Worm (Caenorhabditis elegans): ENCODE measurements around the gene dyf-13.

Gene dyf-13

ce11 chrII:7210187-7210586 is 39.0 kb upstream of the dyf-13 start, which contains the start of gene E04F6.15:
TSS of gene E04F6.15 (minus strand) at chrII:7210287.
- peak; percentile 31 for TF ChIP-seq dve-1 (tag; optimal IDR thresholded peaks at IDR 0.05; ENCODE audit: insufficient read depth)
- no peak for TF ChIP-seq fos-1 (tag; optimal IDR thresholded peaks at IDR 0.05)
- TF ChIP-seq T20F7.1 (GFP tag; optimal IDR thresholded peaks at IDR 0.05), result peak; percentile 10
- TF ChIP-seq dmd-6 (GFP tag; IDR thresholded peaks at IDR 0.05), result peak; percentile 47; the same call in 1 of the 2 replicates

- TF ChIP-seq nhr-28 (tag; optimal IDR thresholded peaks at IDR 0.05) (peak; percentile 34), dve-1 (tag; optimal IDR thresholded peaks at IDR 0.05; ENCODE audit: insufficient read depth) (peak; percentile 58), hlh-11 (tag; optimal IDR thresholded peaks at IDR 0.05) (peak; percentile 20), hmg-1.1 (GFP tag; IDR thresholded peaks at IDR 0.05) (no peak), pqm-1 (tag; optimal IDR thresholded peaks at IDR 0.05) (peak; percentile 47), Y48G9A.11 (GFP tag; IDR thresholded peaks at IDR 0.05) (no peak), daf-16 (GFP tag; optimal IDR thresholded peaks at IDR 0.05) (no peak), daf-16 (tag; optimal IDR thresholded peaks at IDR 0.05) (peak; percentile 70), dmd-6 (GFP tag; IDR thresholded peaks at IDR 0.05) (peak; percentile 36; the same call in 1 of the 2 replicates)
These were observed 37.0 kb upstream of the dyf-13 start, which contains the start of gene dhs-7 for ce11 chrII:7208184-7208583. TSS of gene dhs-7 (minus strand) at chrII:7208460.

ce11 chrII:7207649-7208048 is 36.5 kb upstream of the dyf-13 start:
- TF ChIP-seq zag-1 (tag; optimal IDR thresholded peaks at IDR 0.05) (no peak), unc-62 (GFP tag; optimal IDR thresholded peaks at IDR 0.05 in 1 of 2) (peak in 1 of 2 experiments; percentile 90), unc-62 (tag; optimal IDR thresholded peaks at IDR 0.05) (no peak), pqm-1 (tag; optimal IDR thresholded peaks at IDR 0.05) (no peak)

ce11 chrII:7205388-7205787 is 34.2 kb upstream of the dyf-13 start, which contains the start of gene srd-59:
TSS of gene srd-59 (plus strand) at chrII:7205688.
- no peak for TF ChIP-seq spr-1 (tag; optimal IDR thresholded peaks at IDR 0.05)

ce11 chrII:7204951-7205350 is 33.8 kb upstream of the dyf-13 start, which contains the start of gene srd-58:
TSS of gene srd-58 (minus strand) at chrII:7205051.
- TF ChIP-seq mxl-3 (GFP tag; optimal IDR thresholded peaks at IDR 0.05) (no peak), aha-1 (tag) (no peak), zip-11 (GFP tag; IDR thresholded peaks at IDR 0.05) (no peak), lin-1 (GFP tag; IDR thresholded peaks at IDR 0.05) (no peak), dmd-8 (GFP tag; IDR thresholded peaks at IDR 0.05) (no peak), daf-8 (GFP tag; IDR thresholded peaks at IDR 0.05) (no peak), nhr-42 (GFP tag; IDR thresholded peaks at IDR 0.05) (no peak), nhr-76 (tag; optimal IDR thresholded peaks at IDR 0.05) (no peak)

ce11 chrII:7203110-7203509 is 32.0 kb upstream of the dyf-13 start, which contains the start of gene srd-56:
TSS of gene srd-56 (minus strand) at chrII:7203210.
- TF ChIP-seq F49E8.2 (tag; optimal IDR thresholded peaks at IDR 0.05; ENCODE audit: borderline replicate concordance) (no peak), ZK546.5 (tag; optimal IDR thresholded peaks at IDR 0.05) (no peak), lin-1 (GFP tag; IDR thresholded peaks at IDR 0.05) (no peak), hif-1 (tag; optimal IDR thresholded peaks at IDR 0.05) (no peak), fkh-10 (GFP tag; optimal IDR thresholded peaks at IDR 0.05) (no peak), snpc-1.2 (GFP tag; IDR thresholded peaks at IDR 0.05) (no peak), set-16 (GFP tag; IDR thresholded peaks at IDR 0.05) (no peak), Y5F2A.4 (GFP tag; optimal IDR thresholded peaks at IDR 0.05) (no peak), dve-1 (tag; optimal IDR thresholded peaks at IDR 0.05; ENCODE audit: insufficient read depth) (no peak), lin-29 (GFP tag; IDR thresholded peaks at IDR 0.05) (no peak), nhr-41 (GFP tag; IDR thresholded peaks at IDR 0.05) (no peak), saeg-2 (GFP tag; IDR thresholded peaks at IDR 0.05) (no peak)

All from whole organism, L4 larva.